Worm (Caenorhabditis elegans) whole organism, L4/young adult: ENCODE measurements around the gene K02E10.5.

Experiments used
- W03F9.2 ChIP-seq: fragments of 150-350 bp; optimal IDR thresholded peaks from 2 replicates; lab custom pipeline; 2014; ENCODE audit warnings: missing biosample characterization, missing genetic modification characterization
- dao-5 ChIP-seq: sonication (generic microtip); optimal IDR thresholded peaks from 2 replicates; lab custom pipeline; 2016; ENCODE audit warnings: missing genotype, missing genetic modification characterization, moderate library complexity, missing compliant biosample characterization
- him-1 ChIP-seq: sonication (generic microtip); optimal IDR thresholded peaks from 2 replicates; lab custom pipeline; 2016; ENCODE audit warnings: missing genotype, missing genetic modification reagents, missing genetic modification characterization, missing compliant biosample characterization

Gene K02E10.5

ce11 chrX:2452716-2453115, 26.0 kb downstream of the K02E10.5 start:
- no peak for TF ChIP-seq dao-5 (tag; lab: Kevin White, UChicago)
- no peak for TF ChIP-seq W03F9.2 (tag; lab: Kevin White, UChicago)
- no peak for TF ChIP-seq him-1

DNA sequence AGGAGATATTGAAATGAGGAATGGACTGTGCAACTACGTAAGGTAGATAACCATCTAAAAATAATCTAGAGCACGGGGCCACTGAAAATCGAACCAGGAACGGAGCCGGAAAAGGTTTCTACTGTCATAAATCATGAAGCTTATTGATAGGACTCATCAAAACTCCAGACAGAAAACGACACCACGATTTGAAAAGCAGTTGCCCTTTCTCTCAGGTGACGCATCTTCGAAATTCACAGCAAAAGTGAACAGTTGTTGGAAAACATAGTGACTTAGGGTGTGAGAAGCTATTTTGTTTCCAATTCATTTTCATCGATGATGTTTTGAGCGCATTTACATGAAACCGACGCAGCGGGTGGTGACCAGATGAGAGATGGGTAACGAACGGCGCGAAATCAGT, 26.4 kb downstream of the K02E10.5 start:
- TF ChIP-seq him-1 (no peak), dao-5 (tag; lab: Kevin White, UChicago) (no peak), W03F9.2 (tag; lab: Kevin White, UChicago) (no peak)

DNA sequence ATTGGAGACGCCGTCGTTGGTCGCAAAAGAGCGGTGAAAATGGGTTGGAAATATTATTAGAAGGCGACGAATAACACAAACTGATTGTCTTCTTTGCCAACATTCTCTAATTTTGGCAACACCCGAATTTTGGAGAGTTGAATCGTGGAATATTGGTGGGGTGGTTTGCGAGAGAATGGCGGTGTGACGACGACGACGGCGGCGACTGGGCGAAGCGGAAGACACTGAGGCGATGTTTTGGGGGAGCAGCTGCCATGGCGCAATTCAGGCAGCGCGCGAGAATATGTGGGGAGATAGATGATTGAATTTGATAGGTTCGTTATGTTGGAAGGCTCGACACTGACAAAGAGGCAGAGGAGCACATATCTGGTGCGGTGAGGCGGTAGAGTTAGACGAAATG, 27.7 kb downstream of the K02E10.5 start:
- TF ChIP-seq him-1 = no peak
- no peak for TF ChIP-seq W03F9.2 (tag; lab: Kevin White, UChicago)
- TF ChIP-seq dao-5 (tag; lab: Kevin White, UChicago) = no peak

DNA sequence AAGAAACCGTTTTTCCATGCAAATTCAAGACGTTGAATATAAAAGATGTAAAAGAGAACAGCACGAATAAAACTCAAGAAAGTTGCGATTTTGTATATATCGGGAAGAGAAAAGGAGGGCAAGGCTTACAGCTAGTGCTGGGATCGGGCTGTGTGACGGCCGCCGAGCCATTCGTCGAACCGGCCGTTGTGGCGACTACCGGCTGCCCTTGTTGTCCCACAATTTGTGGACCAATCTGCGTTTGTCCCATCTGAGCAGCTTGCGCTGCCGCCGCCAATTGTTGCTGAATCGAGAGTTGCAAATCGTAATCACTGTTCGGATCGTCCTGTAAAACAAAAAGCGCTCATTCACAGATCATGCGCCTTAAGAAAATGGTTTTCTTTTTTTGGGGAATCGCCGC, 31.5 kb downstream of the K02E10.5 start:
- no peak for TF ChIP-seq W03F9.2 (tag; lab: Kevin White, UChicago)
- TF ChIP-seq him-1 = no peak
- no peak for TF ChIP-seq dao-5 (tag; lab: Kevin White, UChicago)

DNA sequence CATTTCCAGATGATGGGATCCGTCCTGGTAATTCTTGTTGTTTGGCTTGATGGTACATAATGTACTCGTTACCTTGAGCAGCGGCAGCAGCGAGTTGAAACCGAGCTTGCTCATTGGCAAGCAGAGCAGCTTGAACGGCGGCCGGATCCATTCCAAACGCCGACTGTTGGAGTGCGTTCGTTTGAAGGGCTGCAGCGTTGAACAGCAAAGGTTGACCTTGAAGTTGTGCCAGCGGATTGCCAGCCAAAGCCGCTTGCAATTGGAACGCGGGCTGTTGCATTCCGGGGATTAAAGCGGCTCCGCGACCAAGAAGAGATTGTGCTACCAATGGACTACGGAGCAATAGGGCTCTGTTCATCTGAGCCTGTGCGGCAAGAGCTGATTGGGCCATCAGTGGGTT, 32.5 kb downstream of the K02E10.5 start:
- no peak for TF ChIP-seq W03F9.2 (tag; lab: Kevin White, UChicago)
- TF ChIP-seq dao-5 (tag; lab: Kevin White, UChicago) = no peak

DNA sequence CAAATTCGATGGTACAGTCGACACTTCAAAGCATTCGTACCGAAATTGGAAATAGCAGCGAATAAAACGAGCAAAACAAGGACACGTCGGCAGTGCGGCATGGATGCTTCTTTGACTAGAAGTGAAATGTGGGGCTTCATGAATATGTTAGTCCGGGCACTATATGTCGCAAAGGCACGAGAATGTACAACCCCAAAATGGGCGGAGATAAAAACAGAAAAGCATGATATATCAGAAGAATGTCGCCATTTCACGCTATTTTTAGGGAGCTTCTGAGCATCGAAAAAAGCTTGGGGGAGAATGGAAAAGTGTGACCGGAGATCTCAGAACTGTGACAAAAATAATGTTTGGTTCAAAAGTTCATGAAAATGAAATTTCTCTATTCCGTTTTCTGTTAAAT, 35.4 kb downstream of the K02E10.5 start, which contains the start of gene T07D1.3:
T07D1.3 (minus strand) TSS at position 101 of the 400 bp plus-strand sequence.
- TF ChIP-seq dao-5 (tag; lab: Kevin White, UChicago) (no peak), W03F9.2 (tag; lab: Kevin White, UChicago) (no peak), him-1 (no peak)

DNA sequence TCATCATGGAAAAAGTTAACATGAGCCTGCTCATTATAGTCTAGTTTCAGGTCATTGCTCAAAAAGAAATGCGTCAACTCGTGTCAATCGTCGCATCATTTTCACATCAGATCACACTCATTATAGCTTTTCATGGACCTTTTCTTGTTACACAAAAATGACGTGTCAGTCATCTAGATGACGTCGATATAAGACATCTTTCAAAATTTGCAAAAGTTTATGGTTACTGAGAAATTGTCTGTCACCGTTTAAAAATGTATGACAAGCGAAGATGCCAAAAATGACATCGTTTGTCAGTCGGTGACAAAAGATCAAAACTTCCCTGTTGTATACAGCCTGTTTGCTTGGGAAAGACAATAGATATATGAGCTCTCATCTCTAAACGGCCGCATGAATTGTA, 37.6 kb downstream of the K02E10.5 start:
- TF ChIP-seq him-1 (no peak), dao-5 (tag; lab: Kevin White, UChicago) (no peak), W03F9.2 (tag; lab: Kevin White, UChicago) (no peak)

DNA sequence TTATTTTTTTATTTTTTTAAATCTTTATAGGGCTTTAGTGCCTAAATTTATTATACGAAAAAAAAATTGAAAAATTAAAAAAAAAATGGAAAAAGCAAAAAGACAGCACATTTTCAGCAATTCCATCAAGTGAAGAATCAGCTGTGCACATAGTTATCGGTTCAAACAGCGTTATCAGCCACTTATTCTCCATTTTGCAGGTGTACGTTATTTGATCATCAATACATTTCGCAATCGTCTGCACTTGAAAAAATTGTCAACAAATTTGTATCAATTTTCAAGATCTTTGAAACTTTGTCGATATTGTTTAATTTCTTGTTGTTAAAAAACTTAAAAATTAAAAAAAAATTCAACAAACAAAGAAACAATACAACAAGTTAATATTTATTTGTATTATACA, 39.0 kb downstream of the K02E10.5 start:
- TF ChIP-seq W03F9.2 (tag; lab: Kevin White, UChicago) (no peak), him-1 (no peak), dao-5 (tag; lab: Kevin White, UChicago) (no peak)

ce11 chrX:2439309-2439708, 39.4 kb downstream of the K02E10.5 start:
- TF ChIP-seq dao-5 (tag; lab: Kevin White, UChicago) = no peak
- no peak for TF ChIP-seq W03F9.2 (tag; lab: Kevin White, UChicago)
- no peak for TF ChIP-seq him-1

ce11 chrX:2438857-2439256, 39.9 kb downstream of the K02E10.5 start, which contains the start of gene gid-2:
Gene gid-2, minus strand, starts transcription at chrX:2438957.
- TF ChIP-seq him-1 = no peak
- no peak for TF ChIP-seq W03F9.2 (tag; lab: Kevin White, UChicago)
- no peak for TF ChIP-seq dao-5 (tag; lab: Kevin White, UChicago)

DNA sequence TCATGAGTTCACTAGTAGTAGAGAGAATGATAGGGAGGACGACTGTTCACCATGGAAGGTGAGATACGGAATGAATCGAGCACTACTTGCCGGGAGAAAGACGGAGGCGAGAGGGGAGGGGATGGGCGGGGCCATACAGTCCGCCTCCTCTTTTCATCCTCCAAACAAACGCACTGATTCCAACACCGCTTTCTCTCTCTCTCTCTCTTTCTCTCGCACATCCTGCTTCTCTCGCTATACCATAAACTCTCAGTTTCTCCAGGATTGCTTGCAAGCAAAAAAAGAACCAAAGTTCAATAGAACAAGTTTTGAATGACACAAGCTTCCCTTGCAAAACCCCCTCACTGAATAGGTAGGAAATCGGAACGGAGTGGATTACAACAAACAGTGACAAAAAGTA, 43.4 kb downstream of the K02E10.5 start:
- TF ChIP-seq dao-5 (tag; lab: Kevin White, UChicago) = no peak
- no peak for TF ChIP-seq W03F9.2 (tag; lab: Kevin White, UChicago)
- TF ChIP-seq him-1 = no peak

ce11 chrX:2433805-2434204, 44.9 kb downstream of the K02E10.5 start:
- no peak for TF ChIP-seq W03F9.2 (tag; lab: Kevin White, UChicago)
- no peak for TF ChIP-seq dao-5 (tag; lab: Kevin White, UChicago)
- no peak for TF ChIP-seq him-1

DNA sequence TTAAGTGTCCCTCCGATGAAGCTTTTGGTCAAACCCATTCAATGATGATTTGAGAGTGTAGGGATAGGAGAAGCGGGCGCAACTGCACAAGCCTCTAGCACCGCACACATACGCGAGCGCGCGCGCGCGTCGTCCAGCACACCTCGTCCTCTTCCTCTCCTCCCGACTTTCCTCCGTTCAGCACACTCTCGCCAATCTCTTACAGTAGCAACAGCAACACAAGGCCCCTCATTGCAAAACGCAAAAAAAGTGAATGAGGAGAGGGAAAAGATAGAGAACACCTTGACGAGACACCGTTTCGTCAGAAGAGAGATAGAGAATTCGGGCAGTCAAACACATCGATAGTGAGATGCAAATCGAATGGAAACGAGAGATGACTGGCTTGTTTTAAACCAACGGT, 46.3 kb downstream of the K02E10.5 start:
- TF ChIP-seq dao-5 (tag; lab: Kevin White, UChicago) (no peak), him-1 (no peak), W03F9.2 (tag; lab: Kevin White, UChicago) (no peak)

DNA sequence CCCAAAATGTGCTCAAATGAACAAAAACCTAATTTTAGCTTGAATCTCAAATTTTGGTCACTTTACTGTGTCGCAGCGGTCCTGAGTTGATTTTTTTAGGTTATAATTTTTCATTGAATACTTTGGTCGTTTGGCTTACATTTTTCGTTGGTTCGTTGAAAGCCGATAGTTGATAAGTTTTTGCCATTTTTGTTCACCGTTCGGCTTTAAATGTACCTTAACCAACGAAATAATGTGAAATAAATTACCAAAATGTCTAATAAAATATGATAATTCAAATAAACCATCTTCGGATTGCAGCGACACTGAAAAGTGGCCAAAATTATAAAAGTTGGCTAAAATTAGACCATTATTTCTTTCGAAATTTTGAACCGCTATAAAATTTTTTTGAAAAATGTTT, 48.4 kb downstream of the K02E10.5 start:
- no peak for TF ChIP-seq dao-5 (tag; lab: Kevin White, UChicago)
- TF ChIP-seq W03F9.2 (tag; lab: Kevin White, UChicago) = no peak
- TF ChIP-seq him-1 = no peak

DNA sequence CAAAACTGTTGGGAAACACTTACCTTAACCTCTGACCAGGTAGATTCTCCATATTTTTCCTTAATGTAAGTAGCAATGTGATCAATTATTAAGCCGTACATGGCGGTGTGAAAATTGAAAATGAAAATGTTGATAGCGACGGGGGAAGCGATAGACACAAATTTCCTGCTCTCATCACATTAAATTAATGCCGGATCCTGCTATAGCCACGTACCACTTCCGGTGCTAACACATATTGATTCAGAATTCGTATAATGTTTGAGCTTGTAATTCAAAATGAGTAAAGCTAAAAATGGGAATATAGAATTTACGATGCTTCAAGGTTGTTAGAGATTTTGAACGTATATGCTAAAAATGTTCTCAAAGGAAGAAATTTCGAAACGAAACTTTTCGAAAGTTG, 51.3 kb downstream of the K02E10.5 start, which contains the start of gene gcy-31:
gcy-31 (minus strand) TSS at position 101 of the 400 bp plus-strand sequence.
- TF ChIP-seq W03F9.2 (tag; lab: Kevin White, UChicago) = no peak
- TF ChIP-seq him-1 = no peak
- no peak for TF ChIP-seq dao-5 (tag; lab: Kevin White, UChicago)
